Worm (Caenorhabditis elegans): ENCODE measurements around the gene glb-13.

DNA sequence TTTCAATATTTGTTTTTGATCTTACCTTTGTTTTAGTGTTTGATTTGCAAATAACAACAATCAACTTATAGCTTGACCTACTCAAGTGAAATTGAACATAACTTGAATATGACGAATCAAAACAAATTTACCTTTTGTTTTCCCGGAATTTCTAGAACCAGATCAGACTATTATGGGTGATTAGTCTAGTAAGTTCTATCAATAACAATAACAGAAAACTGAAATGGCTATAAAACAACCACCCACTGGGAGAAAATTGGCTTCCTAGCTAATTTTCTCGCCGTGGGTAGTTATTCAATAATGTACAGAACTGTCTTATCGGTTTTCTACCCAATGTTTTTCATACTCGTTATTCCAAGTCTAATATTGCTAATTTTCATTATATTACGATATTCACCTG lies 49.5 kb downstream of the glb-13 start, which contains the start of gene srd-45:
- TF ChIP-seq nhr-12 (tag; optimal IDR thresholded peaks at IDR 0.05) (no peak), lsy-12 (tag; optimal IDR thresholded peaks at IDR 0.05) (no peak), R02D3.7 (tag; optimal IDR thresholded peaks at IDR 0.05) (no peak), nhr-11 (tag; optimal IDR thresholded peaks at IDR 0.05) (no peak), nhr-237 (tag; optimal IDR thresholded peaks at IDR 0.05) (no peak), elt-2 (tag; optimal IDR thresholded peaks at IDR 0.05) (no peak), ceh-16 (tag; optimal IDR thresholded peaks at IDR 0.05) (no peak), skn-1 (tag; optimal IDR thresholded peaks at IDR 0.05) (no peak)
